Worm (Caenorhabditis elegans): Measurements from ENCODE around the gene F54E2.2.

DNA sequence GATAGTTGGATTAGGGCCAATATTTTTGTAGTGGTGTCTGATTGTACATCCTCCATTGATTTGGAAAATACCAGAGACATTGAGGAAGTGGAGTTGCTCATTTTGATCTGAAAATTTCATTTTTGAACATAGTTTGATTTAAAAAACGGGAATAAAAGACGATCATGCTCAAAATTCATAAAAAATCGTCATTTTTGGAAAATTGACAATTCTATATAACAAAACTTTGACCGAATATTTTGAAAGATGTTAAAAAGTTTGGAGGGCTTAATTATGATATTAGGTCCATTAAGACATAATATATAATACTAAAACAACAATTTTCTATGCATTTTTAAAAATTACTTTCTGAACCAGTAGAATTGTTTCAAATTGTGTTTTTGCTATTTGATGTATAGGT is 36.6 kb upstream of the F54E2.2 start, which contains the start of gene srg-58:
- no peak for TF ChIP-seq nhr-28 (tag; optimal IDR thresholded peaks at IDR 0.05)
- TF ChIP-seq nhr-237 (tag; optimal IDR thresholded peaks at IDR 0.05): no peak
- no peak for TF ChIP-seq skn-1 (tag; optimal IDR thresholded peaks at IDR 0.05)
- TF ChIP-seq ama-1 (optimal IDR thresholded peaks at IDR 0.05): no peak
- TF ChIP-seq sea-2 (GFP tag; optimal IDR thresholded peaks at IDR 0.05): no peak

Measured in whole organism, L3 larva.